Worm (Caenorhabditis elegans) whole organism, L1 larva: ENCODE measurements around the gene Y52E8A.6.

ENCODE experiments used
- aly-2 ChIP-seq: fragments of 150-350 bp; optimal IDR thresholded peaks from 2 replicates; lab custom pipeline; 2014; ENCODE audit warnings: missing biosample characterization, missing genetic modification characterization
- ama-1 ChIP-seq: fragments of 150-350 bp; optimal IDR thresholded peaks from 2 replicates; lab custom pipeline; 2014
- efl-3 ChIP-seq: fragments of 200-800 bp; sonication (Bioruptor generic); optimal IDR thresholded peaks from 2 replicates; lab custom pipeline; 2018; ENCODE audit warnings: mild to moderate bottlenecking, missing genetic modification characterization, missing compliant biosample characterization
- ets-5 ChIP-seq: fragments of 200-800 bp; sonication (Bioruptor generic); IDR thresholded peaks from 2 replicates; pipeline ENCODE4 v1.3.6; 2022; ENCODE audit warnings: missing genetic modification characterization, missing compliant biosample characterization
- fos-1 ChIP-seq: fragments of 150-350 bp; optimal IDR thresholded peaks from 2 replicates; lab custom pipeline; 2014; ENCODE audit warnings: missing biosample characterization, missing genetic modification characterization
- hlh-4 ChIP-seq: sonication (generic microtip); optimal IDR thresholded peaks from 2 replicates; lab custom pipeline; 2016; ENCODE audit warnings: mild to moderate bottlenecking, missing genetic modification characterization, missing compliant biosample characterization
- lin-13 ChIP-seq: fragments of 150-350 bp; optimal IDR thresholded peaks from 2 replicates; lab custom pipeline; 2014; ENCODE audit warnings: missing biosample characterization, missing genetic modification reagents, missing genetic modification characterization

- no peak for TF ChIP-seq fos-1 (tag; lab: Kevin White, UChicago)
- TF ChIP-seq hlh-4 (tag; lab: Kevin White, UChicago), result no peak
- TF ChIP-seq lin-13, result no peak
- TF ChIP-seq efl-3 (GFP tag; lab: Kevin White, UChicago), result no peak
- TF ChIP-seq ets-5 (GFP tag; lab: Robert Waterston, UW), result no peak
- no peak for TF ChIP-seq ama-1 (lab: Kevin White, UChicago)
- TF ChIP-seq aly-2, result no peak
Observed at ce11 chrII:4291799-4292198, 28.0 kb downstream of the Y52E8A.6 start.
